Fruit fly (Drosophila melanogaster): Measurements from ENCODE around the gene Acsx1L.

DNA sequence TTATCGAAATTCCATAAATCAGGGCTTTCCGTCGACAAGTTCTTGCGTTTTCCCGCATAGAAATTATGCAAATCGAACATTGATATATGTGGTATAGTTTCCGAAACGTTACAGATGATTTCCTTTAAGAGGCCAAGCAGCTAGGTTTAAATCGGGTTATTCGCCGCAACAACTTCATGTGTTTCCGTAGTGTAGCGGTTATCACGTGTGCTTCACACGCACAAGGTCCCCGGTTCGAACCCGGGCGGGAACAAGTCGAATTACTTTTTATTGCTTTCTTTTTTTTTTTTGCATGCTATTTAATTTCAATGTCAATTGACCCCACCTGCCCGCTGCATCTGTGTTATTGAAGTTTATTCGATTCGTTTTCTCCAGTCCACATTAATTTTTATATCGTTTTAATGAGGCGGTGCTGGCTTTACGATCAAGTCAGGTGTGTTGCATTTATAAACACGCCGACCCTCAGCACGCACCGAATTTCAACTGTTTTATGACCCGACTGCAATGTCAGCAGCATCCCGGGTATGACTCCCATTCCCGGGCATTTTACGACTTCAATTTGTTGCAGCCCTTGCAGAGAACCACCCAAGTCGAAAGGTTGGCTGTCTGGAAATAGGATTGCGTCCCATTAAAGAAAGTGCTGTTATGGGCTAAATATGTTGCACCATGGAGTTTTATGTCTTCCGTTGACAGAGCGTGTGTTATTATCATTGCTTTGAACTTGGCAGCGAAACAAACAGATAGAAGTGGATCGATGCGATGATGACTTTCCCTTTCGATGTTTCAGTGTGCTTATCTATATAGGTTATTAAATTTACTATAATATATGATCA, 17.1 kb upstream of the Acsx1L start:
- no peak for TF ChIP-seq cnc (optimal IDR thresholded peaks at IDR 0.05)
- TF ChIP-seq CG33017 (tag; optimal IDR thresholded peaks at IDR 0.05), result no peak
- no peak for TF ChIP-seq pad (GFP tag; optimal IDR thresholded peaks at IDR 0.05)
- TF ChIP-seq CG11617 (GFP tag; optimal IDR thresholded peaks at IDR 0.05), result no peak
- no peak for TF ChIP-seq cic (GFP tag; optimal IDR thresholded peaks at IDR 0.05)
- no peak for TF ChIP-seq toe (GFP tag; optimal IDR thresholded peaks at IDR 0.05)
- no peak for TF ChIP-seq CG7101 (tag; optimal IDR thresholded peaks at IDR 0.05)
- TF ChIP-seq CG5204 (GFP tag; optimal IDR thresholded peaks at IDR 0.05), result no peak
- no peak for TF ChIP-seq Crg-1 (GFP tag; optimal IDR thresholded peaks at IDR 0.05)
- no peak for TF ChIP-seq kay (GFP tag; ENCODE audit: borderline replicate concordance)
- no peak for TF ChIP-seq CG7045 (GFP tag; optimal IDR thresholded peaks at IDR 0.05)
- TF ChIP-seq CG12768 (GFP tag; optimal IDR thresholded peaks at IDR 0.05), result no peak
- no peak for TF ChIP-seq bab1 (GFP tag; optimal IDR thresholded peaks at IDR 0.05)
- no peak for TF ChIP-seq Mnt (GFP tag; optimal IDR thresholded peaks at IDR 0.05)

Measured in whole organism, adult.